Worm (Caenorhabditis elegans): Measurements from ENCODE around the gene rac-2.

rac-2 gene

DNA sequence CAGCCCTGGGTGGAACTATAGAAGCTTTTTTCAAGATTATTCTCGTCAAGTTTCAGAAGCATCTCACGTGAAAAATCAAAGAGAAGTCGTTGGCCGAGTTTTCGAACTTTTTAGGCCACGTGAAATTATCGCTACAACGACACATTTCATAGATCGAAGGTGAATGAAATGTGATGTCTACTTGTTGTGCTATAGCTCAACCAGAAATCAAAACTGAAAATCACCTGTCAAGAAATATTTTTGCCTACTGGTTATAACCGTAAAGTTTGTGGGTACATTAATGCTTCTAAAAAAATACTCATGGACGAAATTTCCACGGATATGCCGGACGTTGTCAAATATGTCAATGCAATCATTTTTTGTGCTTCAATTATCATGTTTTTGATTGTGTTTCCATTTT, 27.0 kb downstream of the rac-2 start, which contains the start of gene srz-38:
Gene srz-38, plus strand, starts transcription at position 301 of the 400 bp plus-strand sequence.
- TF ChIP-seq ztf-26 (tag; optimal IDR thresholded peaks at IDR 0.05), result no peak
- no peak for TF ChIP-seq hsf-1 (GFP tag; IDR thresholded peaks at IDR 0.05)
- no peak for TF ChIP-seq die-1 (tag; optimal IDR thresholded peaks at IDR 0.05)
- no peak for TF ChIP-seq pha-4 (tag; optimal IDR thresholded peaks at IDR 0.05)
- no peak for TF ChIP-seq F10E7.11 (tag; optimal IDR thresholded peaks at IDR 0.05)
- no peak for TF ChIP-seq bed-2 (GFP tag; IDR thresholded peaks at IDR 0.05)
- no peak for TF ChIP-seq nhr-179 (tag; optimal IDR thresholded peaks at IDR 0.05)
- TF ChIP-seq unc-62 (GFP tag; optimal IDR thresholded peaks at IDR 0.05), result no peak
- no peak for TF ChIP-seq B0019.2 (GFP tag; conservative IDR thresholded peaks at IDR 0.05)
- TF ChIP-seq sptf-2 (GFP tag; optimal IDR thresholded peaks at IDR 0.05), result no peak
- no peak for TF ChIP-seq K11D2.4 (GFP tag; IDR thresholded peaks at IDR 0.05)
- TF ChIP-seq cebp-2 (GFP tag; IDR thresholded peaks at IDR 0.05), result no peak
- TF ChIP-seq ama-1 (optimal IDR thresholded peaks at IDR 0.05), result no peak
- no peak for TF ChIP-seq ama-1 (GFP tag; optimal IDR thresholded peaks at IDR 0.05)
- TF ChIP-seq B0035.1 (tag; optimal IDR thresholded peaks at IDR 0.05), result no peak
- no peak for TF ChIP-seq egl-44 (GFP tag; IDR thresholded peaks at IDR 0.05)
- TF ChIP-seq dox-1 (GFP tag; IDR thresholded peaks at IDR 0.05), result no peak
- no peak for TF ChIP-seq F37B4.10 (GFP tag; IDR thresholded peaks at IDR 0.05)
- TF ChIP-seq ceh-79 (tag; optimal IDR thresholded peaks at IDR 0.05), result no peak
- TF ChIP-seq rpc-1 (optimal IDR thresholded peaks at IDR 0.05), result no peak
- no peak for TF ChIP-seq rpc-1 (tag; optimal IDR thresholded peaks at IDR 0.05)
- TF ChIP-seq F57C9.4 (tag; optimal IDR thresholded peaks at IDR 0.05), result no peak

- TF ChIP-seq F57C9.4 (tag; optimal IDR thresholded peaks at IDR 0.05), result no peak
- no peak for TF ChIP-seq ZK185.1 (tag; optimal IDR thresholded peaks at IDR 0.05; ENCODE audit: poor library complexity, severe bottlenecking)
- no peak for TF ChIP-seq Y95B8A.8 (GFP tag; IDR thresholded peaks at IDR 0.05)
- no peak for TF ChIP-seq tlf-1 (GFP tag; optimal IDR thresholded peaks at IDR 0.05)
- TF ChIP-seq cebp-2 (GFP tag; IDR thresholded peaks at IDR 0.05), result no peak
- TF ChIP-seq T07F8.4 (tag; optimal IDR thresholded peaks at IDR 0.05), result no peak
- TF ChIP-seq nhr-27 (tag; optimal IDR thresholded peaks at IDR 0.05), result no peak
- TF ChIP-seq lag-1 (GFP tag; IDR thresholded peaks at IDR 0.05), result no peak
- TF ChIP-seq madf-6 (GFP tag; IDR thresholded peaks at IDR 0.05), result no peak
- no peak for TF ChIP-seq mel-28 (tag; optimal IDR thresholded peaks at IDR 0.05; ENCODE audit: borderline replicate concordance)
- no peak for TF ChIP-seq F37B4.10 (GFP tag; IDR thresholded peaks at IDR 0.05)
- no peak for TF ChIP-seq B0336.3 (GFP tag; IDR thresholded peaks at IDR 0.05)
- no peak for TF ChIP-seq pbrm-1 (GFP tag; IDR thresholded peaks at IDR 0.05)
- no peak for TF ChIP-seq lin-35 (GFP tag; optimal IDR thresholded peaks at IDR 0.05)
Observed at ce11 chrIV:16336721-16337120, 28.7 kb downstream of the rac-2 start, which contains the start of gene C35D6.13. Gene C35D6.13 (plus strand): TSS chrIV:16337021.

- no peak for TF ChIP-seq mel-28 (tag; optimal IDR thresholded peaks at IDR 0.05; ENCODE audit: borderline replicate concordance)
- TF ChIP-seq madf-6 (GFP tag; IDR thresholded peaks at IDR 0.05), result no peak
- no peak for TF ChIP-seq sdz-38 (tag; optimal IDR thresholded peaks at IDR 0.05)
- no peak for TF ChIP-seq hrde-1 (tag; optimal IDR thresholded peaks at IDR 0.05; ENCODE audit: borderline replicate concordance)
- no peak for TF ChIP-seq K11D2.4 (GFP tag; IDR thresholded peaks at IDR 0.05)
- TF ChIP-seq C17E4.6 (GFP tag; IDR thresholded peaks at IDR 0.05), result no peak
- no peak for TF ChIP-seq die-1 (tag; optimal IDR thresholded peaks at IDR 0.05)
- no peak for TF ChIP-seq nfya-2 (GFP tag; IDR thresholded peaks at IDR 0.05)
- TF ChIP-seq B0336.3 (GFP tag; IDR thresholded peaks at IDR 0.05), result no peak
Observed at ce11 chrIV:16346514-16346913, 38.5 kb downstream of the rac-2 start, which contains the start of gene C35D6.3. Gene C35D6.3 (plus strand): TSS chrIV:16346814.
